Worm (Caenorhabditis elegans) whole organism, late embryonic: ENCODE data around the gene vap-1.
A peak's percentile ranks its signal among the peaks of the same experiment; 100 is the strongest.

Experiments
- C08G9.2 ChIP-seq: sonication (generic microtip); optimal IDR thresholded peaks from 2 replicates; lab custom pipeline; 2016; ENCODE audit warnings: mild to moderate bottlenecking, missing genetic modification characterization, moderate library complexity, missing compliant biosample characterization
- C38D4.7 ChIP-seq: fragments of 200-800 bp; sonication (Bioruptor generic); optimal IDR thresholded peaks from 2 replicates; lab custom pipeline; 2018; ENCODE audit warnings: mild to moderate bottlenecking, missing genetic modification characterization, moderate library complexity, missing compliant biosample characterization
- K09A11.1 ChIP-seq: sonication (generic microtip); optimal IDR thresholded peaks from 2 replicates; lab custom pipeline; 2017; ENCODE audit warnings: antibody characterized with exemption, mild to moderate bottlenecking, missing genetic modification characterization, missing compliant biosample characterization; ENCODE audit not compliant: insufficient read depth
- T23F11.4 ChIP-seq: fragments of 200-800 bp; sonication (Bioruptor generic); optimal IDR thresholded peaks from 2 replicates; lab custom pipeline; 2018; ENCODE audit warnings: mild to moderate bottlenecking, missing genetic modification characterization, missing compliant biosample characterization
- Y22D7AL.16 ChIP-seq: sonication (generic microtip); optimal IDR thresholded peaks from 2 replicates; lab custom pipeline; 2016; ENCODE audit warnings: missing genetic modification characterization, missing compliant biosample characterization
- ahr-1 ChIP-seq: sonication (generic microtip); optimal IDR thresholded peaks from 2 replicates; lab custom pipeline; 2016; ENCODE audit warnings: missing genetic modification characterization, missing compliant biosample characterization
- ama-1 ChIP-seq: fragments of 150-350 bp; optimal IDR thresholded peaks from 2 replicates; lab custom pipeline; 2014
- ceh-14 ChIP-seq: sonication (generic microtip); optimal IDR thresholded peaks from 2 replicates; lab custom pipeline; 2016; ENCODE audit warnings: missing genotype, missing genetic modification characterization, missing compliant biosample characterization
- ceh-18 ChIP-seq: sonication (generic microtip); optimal IDR thresholded peaks from 2 replicates; lab custom pipeline; 2016; ENCODE audit warnings: missing genetic modification characterization, missing compliant biosample characterization
- ceh-2 ChIP-seq: sonication (generic microtip); optimal IDR thresholded peaks from 2 replicates; lab custom pipeline; 2016; ENCODE audit warnings: missing genotype, missing genetic modification characterization, missing compliant biosample characterization
- ceh-22 ChIP-seq: sonication (generic microtip); optimal IDR thresholded peaks from 2 replicates; lab custom pipeline; 2017; ENCODE audit warnings: missing biosample characterization, missing genetic modification characterization
- ceh-24 ChIP-seq: sonication (generic microtip); optimal IDR thresholded peaks from 2 replicates; lab custom pipeline; 2016; ENCODE audit warnings: mild to moderate bottlenecking, missing genetic modification characterization, missing compliant biosample characterization
- ceh-30 ChIP-seq: fragments of 150-350 bp; optimal IDR thresholded peaks from 2 replicates; lab custom pipeline; 2014; ENCODE audit warnings: missing biosample characterization, missing genetic modification characterization
- ceh-31 ChIP-seq: sonication (generic microtip); optimal IDR thresholded peaks from 2 replicates; lab custom pipeline; 2016; ENCODE audit warnings: missing genetic modification characterization, missing compliant biosample characterization
- ceh-34 ChIP-seq: sonication (generic microtip); optimal IDR thresholded peaks from 2 replicates; lab custom pipeline; 2016; ENCODE audit warnings: mild to moderate bottlenecking, missing genetic modification characterization, missing compliant biosample characterization
- ceh-48 ChIP-seq: sonication (generic microtip); optimal IDR thresholded peaks from 2 replicates; lab custom pipeline; 2016; ENCODE audit warnings: missing genetic modification characterization, inconsistent platforms, missing compliant biosample characterization
- ceh-6 ChIP-seq: fragments of 200-800 bp; sonication (Bioruptor generic); optimal IDR thresholded peaks from 2 replicates; lab custom pipeline; 2018; ENCODE audit warnings: mild to moderate bottlenecking, missing genetic modification characterization, missing compliant biosample characterization
- ceh-9 ChIP-seq: sonication (generic microtip); optimal IDR thresholded peaks from 2 replicates; lab custom pipeline; 2016; ENCODE audit warnings: mild to moderate bottlenecking, missing genetic modification characterization, inconsistent platforms, missing compliant biosample characterization
- che-1 ChIP-seq: sonication (generic microtip); optimal IDR thresholded peaks from 2 replicates; lab custom pipeline; 2016; ENCODE audit warnings: mild to moderate bottlenecking, missing genetic modification characterization, missing compliant biosample characterization
- dmd-4 ChIP-seq: sonication (generic microtip); optimal IDR thresholded peaks from 2 replicates; lab custom pipeline; 2016; ENCODE audit warnings: borderline replicate concordance, missing genetic modification characterization, missing compliant biosample characterization
- dve-1 ChIP-seq: sonication (generic microtip); optimal IDR thresholded peaks from 2 replicates; lab custom pipeline; 2017; ENCODE audit warnings: antibody characterized with exemption, mild to moderate bottlenecking, missing genetic modification characterization, missing compliant biosample characterization
- elt-2 ChIP-seq: sonication (generic microtip); optimal IDR thresholded peaks from 2 replicates; lab custom pipeline; 2016; ENCODE audit warnings: missing genetic modification reagents, missing genetic modification characterization, missing compliant biosample characterization
- elt-4 ChIP-seq: sonication (generic microtip); optimal IDR thresholded peaks from 2 replicates; lab custom pipeline; 2016; ENCODE audit warnings: missing genetic modification characterization, missing compliant biosample characterization
- ets-4 ChIP-seq: sonication (generic microtip); optimal IDR thresholded peaks from 2 replicates; lab custom pipeline; 2016; ENCODE audit warnings: missing genetic modification characterization, missing compliant biosample characterization
- fax-1 ChIP-seq: sonication (generic microtip); optimal IDR thresholded peaks from 2 replicates; lab custom pipeline; 2016; ENCODE audit warnings: missing genotype, missing genetic modification characterization, missing compliant biosample characterization
- fkh-10 ChIP-seq: fragments of 150-350 bp; optimal IDR thresholded peaks from 2 replicates; lab custom pipeline; 2014; ENCODE audit warnings: missing biosample characterization, missing genetic modification reagents, missing genetic modification characterization
- fkh-6 ChIP-seq: sonication (generic microtip); optimal IDR thresholded peaks from 2 replicates; lab custom pipeline; 2016; ENCODE audit warnings: missing genetic modification characterization, missing compliant biosample characterization
- gmeb-2 ChIP-seq: sonication (generic microtip); optimal IDR thresholded peaks from 2 replicates; lab custom pipeline; 2016; ENCODE audit warnings: missing genetic modification characterization, inconsistent platforms, missing compliant biosample characterization
- hlh-13 ChIP-seq: fragments of 200-800 bp; sonication (Bioruptor generic); optimal IDR thresholded peaks from 2 replicates; lab custom pipeline; 2018; ENCODE audit warnings: mild to moderate bottlenecking, missing genetic modification characterization, missing compliant biosample characterization
- hlh-15 ChIP-seq: sonication (generic microtip); optimal IDR thresholded peaks from 2 replicates; lab custom pipeline; 2016; ENCODE audit warnings: missing genetic modification characterization, missing compliant biosample characterization
- hlh-6 ChIP-seq: sonication (generic microtip); optimal IDR thresholded peaks from 2 replicates; lab custom pipeline; 2016; ENCODE audit warnings: missing genotype, missing genetic modification characterization, missing compliant biosample characterization
- hlh-8 ChIP-seq: sonication (generic microtip); optimal IDR thresholded peaks from 2 replicates; lab custom pipeline; 2016; ENCODE audit warnings: missing genotype, missing genetic modification characterization, missing compliant biosample characterization
- mec-3 ChIP-seq: sonication (generic microtip); optimal IDR thresholded peaks from 2 replicates; lab custom pipeline; 2016; ENCODE audit warnings: borderline replicate concordance, missing genetic modification characterization, missing compliant biosample characterization
- nfya-1 ChIP-seq: sonication (generic microtip); optimal IDR thresholded peaks from 2 replicates; lab custom pipeline; 2017; ENCODE audit warnings: missing genetic modification characterization, mild to moderate bottlenecking, missing compliant biosample characterization, antibody characterized with exemption, moderate library complexity
- nhr-232 ChIP-seq: sonication (generic microtip); optimal IDR thresholded peaks from 2 replicates; lab custom pipeline; 2016; ENCODE audit warnings: missing genetic modification characterization, missing compliant biosample characterization
- odd-2 ChIP-seq: sonication (generic microtip); optimal IDR thresholded peaks from 2 replicates; lab custom pipeline; 2017; ENCODE audit warnings: antibody characterized with exemption, mild to moderate bottlenecking, missing genetic modification characterization, missing compliant biosample characterization
- pag-3 ChIP-seq: sonication (generic microtip); optimal IDR thresholded peaks from 2 replicates; lab custom pipeline; 2016; ENCODE audit warnings: missing compliant biosample characterization, missing genetic modification characterization, borderline replicate concordance
- pat-9 ChIP-seq: fragments of 200-800 bp; sonication (Bioruptor generic); optimal IDR thresholded peaks from 2 replicates; lab custom pipeline; 2018; ENCODE audit warnings: mild to moderate bottlenecking, missing genetic modification characterization, moderate library complexity, missing compliant biosample characterization
- pha-4 ChIP-seq: fragments of 150-350 bp; optimal IDR thresholded peaks from 2 replicates; lab custom pipeline; 2018; ENCODE audit warnings: missing biosample characterization, missing genetic modification reagents, missing genetic modification characterization
- ref-2 ChIP-seq: sonication (generic microtip); optimal IDR thresholded peaks from 2 replicates; lab custom pipeline; 2016; ENCODE audit warnings: missing genetic modification characterization, missing compliant biosample characterization
- sdc-2 ChIP-seq: sonication (generic microtip); optimal IDR thresholded peaks from 2 replicates; lab custom pipeline; 2016; ENCODE audit warnings: missing genotype, missing genetic modification characterization, missing compliant biosample characterization
- sox-2 ChIP-seq: fragments of 200-800 bp; sonication (Bioruptor generic); IDR thresholded peaks from 2 replicates; pipeline ENCODE4 v1.3.6; 2022; ENCODE audit warnings: missing genetic modification reagents, missing genetic modification characterization, missing compliant biosample characterization
- syd-9 ChIP-seq: sonication (generic microtip); optimal IDR thresholded peaks from 2 replicates; lab custom pipeline; 2016; ENCODE audit warnings: mild to moderate bottlenecking, missing genetic modification characterization, moderate library complexity, missing compliant biosample characterization
- tbx-2 ChIP-seq: sonication (generic microtip); optimal IDR thresholded peaks from 2 replicates; lab custom pipeline; 2016; ENCODE audit warnings: missing genetic modification characterization, missing compliant biosample characterization
- tbx-7 ChIP-seq: sonication (generic microtip); optimal IDR thresholded peaks from 2 replicates; lab custom pipeline; 2016; ENCODE audit warnings: missing genotype, missing genetic modification characterization, missing compliant biosample characterization
- ttx-3 ChIP-seq: sonication (generic microtip); optimal IDR thresholded peaks from 2 replicates; lab custom pipeline; 2016; ENCODE audit warnings: missing genetic modification reagents, missing genetic modification characterization, missing compliant biosample characterization
- unc-3 ChIP-seq, 2 experiments: fragments of 200-800 bp in 1 of 2; sonication (Bioruptor generic) in 1 of 2; sonication (generic microtip) in 1 of 2; conservative IDR thresholded peaks in 1 of 2; optimal IDR thresholded peaks in 1 of 2; 2 replicates each; pipeline versions ENCODE4 v1.3.6 to Lab custom; 2016 to 2022; ENCODE audit warnings: missing compliant biosample characterization in 2 of 2, missing genetic modification characterization in 2 of 2, missing genetic modification reagents in 1 of 2
- unc-86 ChIP-seq: sonication (generic microtip); optimal IDR thresholded peaks from 2 replicates; lab custom pipeline; 2016; ENCODE audit warnings: missing genetic modification characterization, missing compliant biosample characterization
- zip-5 ChIP-seq: sonication (generic microtip); optimal IDR thresholded peaks from 2 replicates; lab custom pipeline; 2016; ENCODE audit warnings: missing genetic modification characterization, missing compliant biosample characterization
- ztf-16 ChIP-seq: sonication (generic microtip); optimal IDR thresholded peaks from 2 replicates; lab custom pipeline; 2017; ENCODE audit warnings: missing genetic modification characterization, missing compliant biosample characterization

The vap-1 gene

ce11 chrX:17373955-17374354 lies 22.4 kb downstream of the vap-1 start:
- no peak for TF ChIP-seq hlh-8 (tag; lab: Kevin White, UChicago)
- no peak for TF ChIP-seq ahr-1 (tag; lab: Kevin White, UChicago)
- TF ChIP-seq odd-2 (tag; lab: Kevin White, UChicago): no peak
- TF ChIP-seq fkh-10 (GFP tag; lab: Kevin White, UChicago): no peak
- no peak for TF ChIP-seq dve-1 (tag; lab: Kevin White, UChicago)
- TF ChIP-seq C38D4.7 (GFP tag; lab: Kevin White, UChicago): no peak
- TF ChIP-seq ceh-6 (GFP tag; lab: Kevin White, UChicago): no peak
- no peak for TF ChIP-seq hlh-15
- no peak for TF ChIP-seq K09A11.1 (tag; lab: Kevin White, UChicago)
- TF ChIP-seq nhr-232: no peak
- TF ChIP-seq Y22D7AL.16 (tag; lab: Kevin White, UChicago): no peak
- no peak for TF ChIP-seq sdc-2 (tag; lab: Kevin White, UChicago)
- no peak for TF ChIP-seq ceh-24 (tag; lab: Kevin White, UChicago)
- no peak for TF ChIP-seq pag-3 (tag; lab: Kevin White, UChicago)
- no peak for TF ChIP-seq ceh-34 (tag; lab: Kevin White, UChicago)

- TF ChIP-seq gmeb-2 (tag; lab: Kevin White, UChicago) (no peak), pha-4 (no peak), ref-2 (tag; lab: Kevin White, UChicago) (no peak), K09A11.1 (tag; lab: Kevin White, UChicago) (no peak), zip-5 (tag; lab: Kevin White, UChicago) (no peak), pat-9 (tag; lab: Kevin White, UChicago) (no peak), elt-2 (tag; lab: Kevin White, UChicago) (no peak), ceh-22 (no peak), nhr-232 (no peak), ceh-14 (no peak), ttx-3 (no peak), unc-86 (tag; lab: Kevin White, UChicago) (no peak), hlh-6 (tag; lab: Kevin White, UChicago) (peak; percentile 49), ama-1 (no peak), ceh-30 (no peak), ceh-24 (tag; lab: Kevin White, UChicago) (no peak), mec-3 (tag; lab: Kevin White, UChicago) (no peak), elt-4 (tag; lab: Kevin White, UChicago) (no peak), ceh-9 (tag; lab: Kevin White, UChicago) (no peak), ztf-16 (tag; lab: Kevin White, UChicago) (no peak), sdc-2 (tag; lab: Kevin White, UChicago) (peak; percentile 46), fax-1 (tag; lab: Kevin White, UChicago) (no peak), syd-9 (no peak), fkh-6 (tag; lab: Kevin White, UChicago) (no peak), C08G9.2 (tag; lab: Kevin White, UChicago) (peak; percentile 1), unc-3 (GFP tag; conservative IDR thresholded peaks at IDR 0.05; lab: Robert Waterston, UW) (no peak), unc-3 (tag; optimal IDR thresholded peaks at IDR 0.05; lab: Kevin White, UChicago) (no peak), che-1 (no peak), dmd-4 (tag; lab: Kevin White, UChicago) (no peak), ets-4 (tag; lab: Kevin White, UChicago) (no peak), hlh-8 (tag; lab: Kevin White, UChicago) (no peak), ceh-2 (tag; lab: Kevin White, UChicago) (no peak), T23F11.4 (GFP tag; lab: Kevin White, UChicago) (no peak), C38D4.7 (GFP tag; lab: Kevin White, UChicago) (no peak), tbx-7 (tag; lab: Kevin White, UChicago) (no peak), ceh-31 (tag; lab: Kevin White, UChicago) (peak; percentile 23), hlh-13 (GFP tag; lab: Kevin White, UChicago) (no peak), ceh-48 (tag; lab: Kevin White, UChicago) (no peak), ceh-18 (tag; lab: Kevin White, UChicago) (no peak), tbx-2 (peak; percentile 20), sox-2 (GFP tag; lab: Robert Waterston, UW) (peak; percentile 58), nfya-1 (tag; lab: Kevin White, UChicago) (peak; percentile 73), hlh-15 (no peak)
Measured at ce11 chrX:17369514-17369913, 26.8 kb downstream of the vap-1 start.
